Fruit fly (Drosophila melanogaster): Measurements from ENCODE around the gene CG43098.

CG43098 gene

dm6 chr3L:3626069-3626468 is 32.8 kb upstream of the CG43098 start, which contains the start of gene dar1 (continued):
- TF ChIP-seq Dbx (GFP tag; IDR thresholded peaks at IDR 0.05): peak; percentile 58; the same call in 1 of the 3 replicates
- no peak for TF ChIP-seq Fer3 (tag; optimal IDR thresholded peaks at IDR 0.05)
- TF ChIP-seq org-1 (GFP tag; optimal IDR thresholded peaks at IDR 0.05): no peak
- TF ChIP-seq Awh (GFP tag; IDR thresholded peaks at IDR 0.05): no peak
- TF ChIP-seq otp (GFP tag; IDR thresholded peaks at IDR 0.05): peak; percentile 67; the same call in 2 of the 3 replicates
- TF ChIP-seq nmo (GFP tag; optimal IDR thresholded peaks at IDR 0.05): no peak
- TF ChIP-seq CG2120 (GFP tag; optimal IDR thresholded peaks at IDR 0.05): no peak
- peak; percentile 56; the same call in 1 of the 2 replicates for TF ChIP-seq CG32767 (GFP tag; IDR thresholded peaks at IDR 0.05)
- peak; percentile 10; the same call in 1 of the 2 replicates for TF ChIP-seq CG17328 (GFP tag; IDR thresholded peaks at IDR 0.05)
- no peak for TF ChIP-seq gcm2 (GFP tag; optimal IDR thresholded peaks at IDR 0.05)
- TF ChIP-seq GATAe (GFP tag; conservative IDR thresholded peaks at IDR 0.05): no peak
- TF ChIP-seq Aef1 (GFP tag; IDR thresholded peaks at IDR 0.05): no peak
- no peak for TF ChIP-seq dmrt99B (tag; optimal IDR thresholded peaks at IDR 0.05)
- TF ChIP-seq CrebB (tag; optimal IDR thresholded peaks at IDR 0.05): no peak
- no peak for TF ChIP-seq Mad (GFP tag; optimal IDR thresholded peaks at IDR 0.05)
- TF ChIP-seq vvl (GFP tag; IDR thresholded peaks at IDR 0.05): peak; percentile 49; the same call in 1 of the 2 replicates
- TF ChIP-seq Nf-YB (GFP tag; optimal IDR thresholded peaks at IDR 0.05): peak; percentile 96
- no peak for TF ChIP-seq Hmx (GFP tag; optimal IDR thresholded peaks at IDR 0.05)
- peak; percentile 8 for TF ChIP-seq lbe (GFP tag; optimal IDR thresholded peaks at IDR 0.05)
- 0 out of 2 replicates have a peak, but pooled peaks have one; percentile 40 for TF ChIP-seq sim (GFP tag; IDR thresholded peaks at IDR 0.05)
- no peak for TF ChIP-seq pita (GFP tag; optimal IDR thresholded peaks at IDR 0.05)
- TF ChIP-seq Nf-YA (GFP tag; IDR thresholded peaks at IDR 0.05): peak; percentile 60; the same call in 1 of the 2 replicates
- TF ChIP-seq CG3065 (GFP tag; optimal IDR thresholded peaks at IDR 0.05): no peak
- TF ChIP-seq CG18476 (GFP tag; optimal IDR thresholded peaks at IDR 0.05): no peak
- TF ChIP-seq CG10654 (GFP tag; optimal IDR thresholded peaks at IDR 0.05): no peak
- no peak for TF ChIP-seq D (optimal IDR thresholded peaks at IDR 0.05)
- no peak for TF ChIP-seq D (GFP tag; optimal IDR thresholded peaks at IDR 0.05)
- no peak for TF ChIP-seq CG4707 (GFP tag; optimal IDR thresholded peaks at IDR 0.05)
- TF ChIP-seq stwl (tag; optimal IDR thresholded peaks at IDR 0.05): no peak
- TF ChIP-seq B-H1 (GFP tag; IDR thresholded peaks at IDR 0.05): no peak
- no peak for TF ChIP-seq mam (GFP tag; optimal IDR thresholded peaks at IDR 0.05)
- no peak for TF ChIP-seq cg (GFP tag; optimal IDR thresholded peaks at IDR 0.05)
- peak in 1 of 2 experiments; percentile 80 for TF ChIP-seq tll (GFP tag; optimal IDR thresholded peaks at IDR 0.05)
- no peak for TF ChIP-seq CG4282 (GFP tag; optimal IDR thresholded peaks at IDR 0.05)
- TF ChIP-seq CG12769 (tag; optimal IDR thresholded peaks at IDR 0.05): no peak
- TF ChIP-seq Trl (optimal IDR thresholded peaks at IDR 0.05): peak; percentile 81 to 93
- TF ChIP-seq Trl (GFP tag; optimal IDR thresholded peaks at IDR 0.05): peak; percentile 8
- TF ChIP-seq fd64A (GFP tag; optimal IDR thresholded peaks at IDR 0.05): no peak
- no peak for TF ChIP-seq CG32772 (GFP tag; IDR thresholded peaks at IDR 0.05)
- TF ChIP-seq gt (GFP tag; IDR thresholded peaks at IDR 0.05): no peak
- no peak for TF ChIP-seq Bdp1 (GFP tag; optimal IDR thresholded peaks at IDR 0.05)
- no peak for TF ChIP-seq Chrac-16 (GFP tag; optimal IDR thresholded peaks at IDR 0.05)
- peak in 1 of 2 experiments; percentile 40 for TF ChIP-seq Hr78 (GFP tag; optimal IDR thresholded peaks at IDR 0.05)
- TF ChIP-seq CG43689 (GFP tag; IDR thresholded peaks at IDR 0.05): 0 out of 2 replicates have a peak, but pooled peaks have one; percentile 13
- TF ChIP-seq gfzf (GFP tag; optimal IDR thresholded peaks at IDR 0.05): no peak
- TF ChIP-seq insv (GFP tag; optimal IDR thresholded peaks at IDR 0.05): peak in 1 of 2 experiments; percentile 88
- TF ChIP-seq BtbVII (GFP tag; optimal IDR thresholded peaks at IDR 0.05): no peak
- TF ChIP-seq Bgb (GFP tag; IDR thresholded peaks at IDR 0.05; ENCODE audit: partially characterized antibody): peak; percentile 32; the same call in 1 of the 2 replicates
- TF ChIP-seq Blimp-1 (GFP tag; optimal IDR thresholded peaks at IDR 0.05): no peak
- TF ChIP-seq CG16863 (GFP tag; optimal IDR thresholded peaks at IDR 0.05): no peak
- peak; percentile 6 for TF ChIP-seq CTCF (GFP tag; optimal IDR thresholded peaks at IDR 0.05)
- peak; percentile 86 for TF ChIP-seq kni (GFP tag; optimal IDR thresholded peaks at IDR 0.05)

All from whole organism, embryonic.